Worm (Caenorhabditis elegans) whole organism, young adult: Measurements from ENCODE around the gene dnj-24.

Source experiments
- F39B2.1 ChIP-seq: fragments of 200-800 bp; sonication (Bioruptor generic); IDR thresholded peaks from 2 replicates; pipeline ENCODE4 v1.3.6; 2022; ENCODE audit warnings: missing genetic modification reagents, missing genetic modification characterization, missing compliant biosample characterization
- F49E8.2 ChIP-seq: sonication (generic microtip); optimal IDR thresholded peaks from 3 replicates; lab custom pipeline; 2017; ENCODE audit warnings: missing genetic modification characterization, mild to moderate bottlenecking, missing compliant biosample characterization, antibody characterized with exemption, moderate library complexity; ENCODE audit not compliant: insufficient read depth
- Y95B8A.8 ChIP-seq: fragments of 200-800 bp; sonication (Bioruptor generic); IDR thresholded peaks from 2 replicates; pipeline ENCODE4 v1.3.6; 2022; ENCODE audit warnings: missing genetic modification reagents, missing genetic modification characterization, missing compliant biosample characterization
- ama-1 ChIP-seq, 3 experiments: fragments of 150-350 bp in 1 of 3; sonication (generic microtip) in 2 of 3; optimal IDR thresholded peaks; 2 replicates each; lab custom pipeline; 2014 to 2018; ENCODE audit warnings: missing biosample characterization in 2 of 3, missing genetic modification characterization in 2 of 3, missing genetic modification reagents in 2 of 3
- cebp-2 ChIP-seq: fragments of 200-800 bp; sonication (Bioruptor generic); IDR thresholded peaks from 2 replicates; pipeline ENCODE4 v1.3.6; 2022; ENCODE audit warnings: missing genetic modification characterization, missing compliant biosample characterization
- ceh-27 ChIP-seq: fragments of 200-800 bp; sonication (Bioruptor generic); optimal IDR thresholded peaks from 2 replicates; lab custom pipeline; 2018; ENCODE audit warnings: mild to moderate bottlenecking, missing genetic modification characterization, moderate library complexity, missing compliant biosample characterization
- ceh-40 ChIP-seq: fragments of 200-800 bp; sonication (Bioruptor generic); IDR thresholded peaks from 2 replicates; pipeline ENCODE4 v1.3.6; 2022; ENCODE audit warnings: missing genetic modification characterization, missing compliant biosample characterization
- hmg-1.2 ChIP-seq: fragments of 200-800 bp; sonication (Bioruptor generic); IDR thresholded peaks from 2 replicates; pipeline ENCODE4 v1.3.6; 2022; ENCODE audit warnings: missing genetic modification reagents, missing genetic modification characterization, missing compliant biosample characterization
- nhr-27 ChIP-seq: fragments of 200-800 bp; sonication (Bioruptor generic); optimal IDR thresholded peaks from 2 replicates; lab custom pipeline; 2018; ENCODE audit warnings: mild to moderate bottlenecking, missing genetic modification characterization, moderate library complexity, missing compliant biosample characterization
- pbrm-1 ChIP-seq: fragments of 200-800 bp; sonication (Bioruptor generic); IDR thresholded peaks from 2 replicates; pipeline ENCODE4 v1.3.6; 2022; ENCODE audit warnings: missing genetic modification reagents, missing genetic modification characterization, missing compliant biosample characterization
- unc-130 ChIP-seq: sonication (generic microtip); optimal IDR thresholded peaks from 2 replicates; lab custom pipeline; 2016; ENCODE audit warnings: missing genetic modification reagents, missing genetic modification characterization, missing compliant biosample characterization

ce11 chrIII:5448177-5448576 is 24.3 kb upstream of the dnj-24 start, which contains the start of gene skpt-1:
- peak; percentile 63 for TF ChIP-seq hmg-1.2 (GFP tag; lab: Robert Waterston, UW)
- no peak for TF ChIP-seq cebp-2 (GFP tag; lab: Robert Waterston, UW)
- no peak for TF ChIP-seq nhr-27 (tag; lab: Kevin White, UChicago)
- TF ChIP-seq ceh-27 (GFP tag; lab: Kevin White, UChicago) = no peak
- peak; percentile 62; the same call in 1 of the 2 replicates for TF ChIP-seq pbrm-1 (GFP tag; lab: Robert Waterston, UW)
- TF ChIP-seq Y95B8A.8 = peak; percentile 91; the same call in 1 of the 2 replicates
- TF ChIP-seq F49E8.2 (tag; lab: Kevin White, UChicago) = peak; percentile 85
- TF ChIP-seq F39B2.1 (GFP tag; lab: Robert Waterston, UW) = no peak
- no peak for TF ChIP-seq ama-1 (optimal IDR thresholded peaks at IDR 0.05; lab: Kevin White, UChicago)
- no peak for TF ChIP-seq ama-1 (GFP tag; optimal IDR thresholded peaks at IDR 0.05; lab: Kevin White, UChicago)
- TF ChIP-seq ceh-40 = no peak
- peak; percentile 64 for TF ChIP-seq unc-130 (GFP tag; lab: Kevin White, UChicago)
